Worm (Caenorhabditis elegans) whole organism, L3 larva: ENCODE data around the gene unc-103.

Source experiments
- ama-1 ChIP-seq: fragments of 150-350 bp; optimal IDR thresholded peaks from 2 replicates; lab custom pipeline; 2018
- ceh-28 ChIP-seq: fragments of 150-350 bp; optimal IDR thresholded peaks from 2 replicates; lab custom pipeline; 2014; ENCODE audit warnings: missing biosample characterization, missing genetic modification reagents, missing genetic modification characterization
- ceh-82 ChIP-seq: fragments of 150-350 bp; optimal IDR thresholded peaks from 2 replicates; lab custom pipeline; 2014; ENCODE audit warnings: missing biosample characterization, missing genetic modification characterization
- ceh-9 ChIP-seq: sonication (generic microtip); optimal IDR thresholded peaks from 2 replicates; lab custom pipeline; 2018; ENCODE audit warnings: missing biosample characterization, missing genetic modification characterization
- daf-12 ChIP-seq: fragments of 150-350 bp; optimal IDR thresholded peaks from 2 replicates; lab custom pipeline; 2014; ENCODE audit warnings: missing biosample characterization, missing genetic modification reagents, missing genetic modification characterization
- egl-27 ChIP-seq: sonication (generic microtip); optimal IDR thresholded peaks from 4 replicates; lab custom pipeline; 2017; ENCODE audit warnings: missing biosample characterization, missing genetic modification reagents, missing genetic modification characterization
- egl-5 ChIP-seq: fragments of 150-350 bp; optimal IDR thresholded peaks from 2 replicates; lab custom pipeline; 2017; ENCODE audit warnings: missing biosample characterization, missing genetic modification reagents, missing genetic modification characterization, inconsistent platforms
- elt-1 ChIP-seq: fragments of 150-350 bp; optimal IDR thresholded peaks from 2 replicates; lab custom pipeline; 2014; ENCODE audit warnings: missing biosample characterization, missing genetic modification characterization
- elt-2 ChIP-seq: sonication (generic microtip); optimal IDR thresholded peaks from 2 replicates; lab custom pipeline; 2016; ENCODE audit warnings: missing genetic modification reagents, mild to moderate bottlenecking, missing genetic modification characterization, missing compliant biosample characterization
- elt-3 ChIP-seq, 3 experiments: fragments of 150-350 bp in 1 of 3; sonication (generic microtip) in 2 of 3; optimal IDR thresholded peaks; 2 replicates in 2 of 3; 4 replicates in 1 of 3; lab custom pipeline; 2014 to 2017; ENCODE audit warnings: missing biosample characterization in 3 of 3, missing genetic modification characterization in 3 of 3
- fkh-10 ChIP-seq: sonication (generic microtip); optimal IDR thresholded peaks from 2 replicates; lab custom pipeline; 2017; ENCODE audit warnings: missing biosample characterization, missing genetic modification reagents, missing genetic modification characterization
- fkh-2 ChIP-seq: fragments of 150-350 bp; optimal IDR thresholded peaks from 2 replicates; lab custom pipeline; 2014; ENCODE audit warnings: missing biosample characterization, missing genetic modification reagents, missing genetic modification characterization
- fos-1 ChIP-seq: fragments of 150-350 bp; optimal IDR thresholded peaks from 2 replicates; lab custom pipeline; 2014; ENCODE audit warnings: missing biosample characterization, missing genetic modification characterization
- hmg-11 ChIP-seq: sonication (generic microtip); optimal IDR thresholded peaks from 2 replicates; lab custom pipeline; 2016; ENCODE audit warnings: missing genetic modification characterization, missing compliant biosample characterization
- jun-1 ChIP-seq: fragments of 150-350 bp; optimal IDR thresholded peaks from 2 replicates; lab custom pipeline; 2014; ENCODE audit warnings: missing biosample characterization, missing genetic modification reagents, missing genetic modification characterization
- lin-15B ChIP-seq: fragments of 150-350 bp; optimal IDR thresholded peaks from 2 replicates; lab custom pipeline; 2014; ENCODE audit warnings: missing biosample characterization, missing genetic modification characterization
- lin-39 ChIP-seq: fragments of 150-350 bp; optimal IDR thresholded peaks from 2 replicates; lab custom pipeline; 2018; ENCODE audit warnings: missing biosample characterization, missing genetic modification reagents, missing genetic modification characterization
- lsy-12 ChIP-seq: sonication (generic microtip); optimal IDR thresholded peaks from 2 replicates; lab custom pipeline; 2016; ENCODE audit warnings: mild to moderate bottlenecking, missing genetic modification characterization, missing compliant biosample characterization
- mdl-1 ChIP-seq: fragments of 150-350 bp; optimal IDR thresholded peaks from 2 replicates; lab custom pipeline; 2014; ENCODE audit warnings: missing biosample characterization, missing genetic modification characterization
- mml-1 ChIP-seq: fragments of 150-350 bp; sonication (generic microtip); optimal IDR thresholded peaks from 3 replicates; lab custom pipeline; 2014; ENCODE audit warnings: missing biosample characterization, missing genetic modification characterization
- nfya-1 ChIP-seq: sonication (generic microtip); optimal IDR thresholded peaks from 2 replicates; lab custom pipeline; 2017; ENCODE audit warnings: missing genetic modification characterization, mild to moderate bottlenecking, missing compliant biosample characterization, antibody characterized with exemption, moderate library complexity; ENCODE audit not compliant: insufficient read depth
- nhr-11 ChIP-seq: fragments of 150-350 bp; optimal IDR thresholded peaks from 2 replicates; lab custom pipeline; 2014; ENCODE audit warnings: missing biosample characterization, missing genetic modification characterization
- nhr-12 ChIP-seq: fragments of 150-350 bp; optimal IDR thresholded peaks from 2 replicates; lab custom pipeline; 2014; ENCODE audit warnings: missing biosample characterization, missing genetic modification characterization
- nhr-23 ChIP-seq: fragments of 150-350 bp; optimal IDR thresholded peaks from 2 replicates; lab custom pipeline; 2014; ENCODE audit warnings: missing biosample characterization, missing genetic modification reagents, missing genetic modification characterization
- nhr-237 ChIP-seq: fragments of 150-350 bp; optimal IDR thresholded peaks from 2 replicates; lab custom pipeline; 2014; ENCODE audit warnings: missing biosample characterization, missing genetic modification characterization
- nhr-25 ChIP-seq: sonication (generic microtip); optimal IDR thresholded peaks from 2 replicates; lab custom pipeline; 2017; ENCODE audit warnings: missing biosample characterization, missing genetic modification characterization
- nhr-28 ChIP-seq: fragments of 150-350 bp; optimal IDR thresholded peaks from 2 replicates; lab custom pipeline; 2014; ENCODE audit warnings: missing biosample characterization, missing genetic modification characterization
- nhr-43 ChIP-seq: sonication (generic microtip); optimal IDR thresholded peaks from 2 replicates; lab custom pipeline; 2016; ENCODE audit warnings: mild to moderate bottlenecking, missing genetic modification characterization, missing compliant biosample characterization; ENCODE audit not compliant: poor library complexity, severe bottlenecking
- nhr-77 ChIP-seq: fragments of 150-350 bp; optimal IDR thresholded peaks from 2 replicates; lab custom pipeline; 2014; ENCODE audit warnings: missing biosample characterization, missing genetic modification characterization
- pha-4 ChIP-seq: fragments of 150-350 bp; optimal IDR thresholded peaks from 2 replicates; lab custom pipeline; 2014; ENCODE audit warnings: missing biosample characterization, missing genetic modification reagents, missing genetic modification characterization
- sea-2 ChIP-seq: fragments of 150-350 bp; sonication (generic microtip); optimal IDR thresholded peaks from 4 replicates; lab custom pipeline; 2014; ENCODE audit warnings: missing biosample characterization, missing genetic modification reagents, missing genetic modification characterization
- skn-1 ChIP-seq: fragments of 150-350 bp; optimal IDR thresholded peaks from 2 replicates; lab custom pipeline; 2014; ENCODE audit warnings: missing biosample characterization, missing genetic modification characterization
- snpc-4 ChIP-seq: fragments of 150-350 bp; optimal IDR thresholded peaks from 2 replicates; lab custom pipeline; 2014; ENCODE audit warnings: missing biosample characterization, missing genetic modification characterization
- tbx-2 ChIP-seq: sonication (generic microtip); optimal IDR thresholded peaks from 2 replicates; lab custom pipeline; 2016; ENCODE audit warnings: mild to moderate bottlenecking, missing genetic modification characterization, missing compliant biosample characterization
- unc-39 ChIP-seq: sonication (generic microtip); optimal IDR thresholded peaks from 4 replicates; lab custom pipeline; 2017; ENCODE audit warnings: missing biosample characterization, missing genetic modification characterization
- unc-62 ChIP-seq: fragments of 150-350 bp; sonication (generic microtip); optimal IDR thresholded peaks from 4 replicates; lab custom pipeline; 2014; ENCODE audit warnings: missing biosample characterization, missing genetic modification reagents, missing genetic modification characterization
- zag-1 ChIP-seq: fragments of 150-350 bp; optimal IDR thresholded peaks from 2 replicates; lab custom pipeline; 2014; ENCODE audit warnings: missing biosample characterization, missing genetic modification characterization
- ztf-11 ChIP-seq: fragments of 150-350 bp; optimal IDR thresholded peaks from 2 replicates; lab custom pipeline; 2014; ENCODE audit warnings: missing biosample characterization, missing genetic modification characterization
- ztf-4 ChIP-seq: fragments of 150-350 bp; optimal IDR thresholded peaks from 2 replicates; lab custom pipeline; 2014; ENCODE audit warnings: missing biosample characterization, missing genetic modification characterization

unc-103 gene

DNA sequence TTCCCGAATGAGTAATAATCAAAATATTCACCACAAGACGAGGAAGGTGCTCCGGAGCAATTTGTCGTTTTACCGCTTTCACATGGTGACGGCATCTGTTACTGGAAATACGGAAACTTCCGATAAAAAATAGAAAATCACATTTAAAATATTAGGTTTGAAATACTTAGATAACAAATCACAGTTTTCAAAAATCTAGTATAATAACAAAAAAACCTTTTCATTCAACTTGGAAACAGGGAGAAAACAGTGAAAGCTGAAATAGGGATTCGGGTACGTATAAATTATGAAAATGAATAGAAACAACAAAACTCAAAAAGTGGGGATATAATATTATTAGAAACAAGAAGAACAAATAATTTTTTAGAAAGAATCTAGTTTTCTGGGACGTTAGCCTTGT is 66.2 kb downstream of the unc-103 start, which contains the start of gene C16C10.1:
TSS of gene C16C10.1 (minus strand) at position 101 of the 400 bp plus-strand sequence.
- TF ChIP-seq ztf-11 (tag; lab: Kevin White, UChicago) (no peak), lsy-12 (tag; lab: Kevin White, UChicago) (no peak), ceh-82 (tag; lab: Kevin White, UChicago) (no peak), fkh-2 (tag; lab: Kevin White, UChicago) (no peak), nhr-23 (tag; lab: Kevin White, UChicago) (no peak), unc-62 (GFP tag; lab: Kevin White, UChicago) (no peak), snpc-4 (tag; lab: Kevin White, UChicago) (no peak), ceh-9 (tag; lab: Kevin White, UChicago) (no peak), ama-1 (lab: Kevin White, UChicago) (no peak), skn-1 (tag; lab: Kevin White, UChicago) (no peak), ztf-4 (tag; lab: Kevin White, UChicago) (no peak), nfya-1 (no peak), ceh-28 (tag; lab: Kevin White, UChicago) (no peak), nhr-25 (tag; lab: Kevin White, UChicago) (no peak), nhr-77 (tag; lab: Kevin White, UChicago) (no peak), mml-1 (no peak), nhr-28 (tag; lab: Kevin White, UChicago) (no peak), nhr-237 (tag; lab: Kevin White, UChicago) (no peak), pha-4 (no peak)

- no peak for TF ChIP-seq mdl-1
- peak; percentile 49 for TF ChIP-seq lin-15B (tag; lab: Kevin White, UChicago)
- TF ChIP-seq ceh-28 (tag; lab: Kevin White, UChicago), result peak; percentile 49
- no peak for TF ChIP-seq skn-1 (tag; lab: Kevin White, UChicago)
- no peak for TF ChIP-seq lsy-12 (tag; lab: Kevin White, UChicago)
- TF ChIP-seq elt-1, result no peak
- no peak for TF ChIP-seq tbx-2
- TF ChIP-seq zag-1 (tag; lab: Kevin White, UChicago), result no peak
- no peak for TF ChIP-seq fos-1 (tag; lab: Kevin White, UChicago)
- TF ChIP-seq nhr-237 (tag; lab: Kevin White, UChicago), result no peak
- no peak for TF ChIP-seq fkh-2 (tag; lab: Kevin White, UChicago)
- peak; percentile 22 for TF ChIP-seq nfya-1
- no peak for TF ChIP-seq nhr-25 (tag; lab: Kevin White, UChicago)
- no peak for TF ChIP-seq elt-2 (tag; lab: Kevin White, UChicago)
- TF ChIP-seq nhr-77 (tag; lab: Kevin White, UChicago), result no peak
- TF ChIP-seq hmg-11 (tag; lab: Kevin White, UChicago), result peak; percentile 17
- TF ChIP-seq snpc-4 (tag; lab: Kevin White, UChicago), result no peak
- no peak for TF ChIP-seq nhr-12 (tag; lab: Kevin White, UChicago)
- TF ChIP-seq jun-1 (tag; lab: Kevin White, UChicago), result no peak
- no peak for TF ChIP-seq daf-12 (tag; lab: Kevin White, UChicago)
- no peak for TF ChIP-seq elt-3 (tag; optimal IDR thresholded peaks at IDR 0.05; lab: Kevin White, UChicago)
- no peak for TF ChIP-seq nhr-11
- no peak for TF ChIP-seq sea-2 (GFP tag; lab: Kevin White, UChicago)
- no peak for TF ChIP-seq ceh-82 (tag; lab: Kevin White, UChicago)
These were observed 71.6 kb downstream of the unc-103 start, which contains the start of gene lars-1 for ce11 chrIII:4186751-4187309. lars-1 (minus strand) TSS chrIII:4186801.

DNA sequence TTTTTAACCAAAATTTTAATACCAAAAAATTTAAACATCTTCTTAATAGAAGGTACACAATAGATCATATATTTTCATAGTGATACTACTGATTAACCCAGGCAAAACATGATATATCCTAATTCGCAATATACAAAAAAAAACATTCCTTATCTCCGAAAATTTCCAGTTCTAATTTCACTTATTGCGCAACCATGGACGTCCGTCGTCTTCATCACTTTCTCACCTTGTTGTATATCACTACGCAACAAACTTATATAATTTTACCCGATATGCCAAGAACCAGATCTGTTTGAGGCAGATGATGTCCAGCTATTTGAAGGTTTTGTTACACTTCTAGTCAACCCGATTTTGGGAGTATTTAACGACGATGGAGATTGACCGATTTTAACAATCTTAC is 72.7 kb downstream of the unc-103 start, which contains the start of gene R74.2:
TSS of gene R74.2 (plus strand) at position 316 of the 400 bp plus-strand sequence.
- TF ChIP-seq elt-3 (tag; optimal IDR thresholded peaks at IDR 0.05; lab: Kevin White, UChicago), result peak in 1 of 3 experiments; percentile 17
- TF ChIP-seq ama-1 (lab: Kevin White, UChicago), result no peak
- no peak for TF ChIP-seq lsy-12 (tag; lab: Kevin White, UChicago)
- TF ChIP-seq ceh-82 (tag; lab: Kevin White, UChicago), result no peak
- TF ChIP-seq ceh-9 (tag; lab: Kevin White, UChicago), result no peak
- TF ChIP-seq egl-27, result no peak
- no peak for TF ChIP-seq egl-5 (tag; lab: Kevin White, UChicago)
- no peak for TF ChIP-seq sea-2 (GFP tag; lab: Kevin White, UChicago)
- TF ChIP-seq daf-12 (tag; lab: Kevin White, UChicago), result no peak
- no peak for TF ChIP-seq lin-39
- TF ChIP-seq nhr-77 (tag; lab: Kevin White, UChicago), result no peak
- TF ChIP-seq hmg-11 (tag; lab: Kevin White, UChicago), result no peak
- no peak for TF ChIP-seq elt-1
- peak; percentile 13 for TF ChIP-seq nfya-1
- TF ChIP-seq fkh-10 (GFP tag; lab: Kevin White, UChicago), result no peak
- TF ChIP-seq snpc-4 (tag; lab: Kevin White, UChicago), result no peak
- TF ChIP-seq unc-39 (tag; lab: Kevin White, UChicago), result no peak
- TF ChIP-seq nhr-23 (tag; lab: Kevin White, UChicago), result no peak
- no peak for TF ChIP-seq ztf-4 (tag; lab: Kevin White, UChicago)
- no peak for TF ChIP-seq mdl-1
- TF ChIP-seq nhr-43 (tag; lab: Kevin White, UChicago), result peak; percentile 20
- TF ChIP-seq pha-4, result no peak
- TF ChIP-seq nhr-25 (tag; lab: Kevin White, UChicago), result peak; percentile 71
- no peak for TF ChIP-seq jun-1 (tag; lab: Kevin White, UChicago)
- no peak for TF ChIP-seq tbx-2
- TF ChIP-seq nhr-237 (tag; lab: Kevin White, UChicago), result no peak
- TF ChIP-seq, all 47 proteins: peak for 4
